Fruit fly (Drosophila melanogaster) whole organism, embryonic: Measurements from ENCODE around the gene srl.
A peak's percentile ranks its signal among the peaks of the same experiment; 100 is the strongest.

Experiments used
- Asciz ChIP-seq: fragments of 200-800 bp; sonication (Bioruptor generic); optimal IDR thresholded peaks from 2 replicates; lab custom pipeline; 2017; ENCODE audit warnings: missing biosample characterization, mild to moderate bottlenecking, missing genetic modification characterization, missing genetic modification reagents
- Atf-2 ChIP-seq: fragments of 200-800 bp; sonication (Bioruptor generic); optimal IDR thresholded peaks from 2 replicates; lab custom pipeline; 2016; ENCODE audit warnings: missing biosample characterization, missing genetic modification characterization
- Bgb ChIP-seq: fragments of 200-800 bp; sonication (Bioruptor generic); IDR thresholded peaks from 2 replicates; pipeline ENCODE4 v1.3.6; 2022; ENCODE audit warnings: missing biosample characterization, missing genetic modification characterization; ENCODE audit not compliant: partially characterized antibody
- BtbVII ChIP-seq: fragments of 200-800 bp; sonication (Bioruptor generic); optimal IDR thresholded peaks from 3 replicates; lab custom pipeline; 2017; ENCODE audit warnings: missing biosample characterization, mild to moderate bottlenecking, missing genetic modification characterization
- CG10147 ChIP-seq: fragments of 200-800 bp; sonication (Bioruptor generic); optimal IDR thresholded peaks from 2 replicates; lab custom pipeline; 2019; ENCODE audit warnings: missing biosample characterization, mild to moderate bottlenecking, missing genetic modification characterization, moderate library complexity
- CG15479 ChIP-seq: fragments of 200-800 bp; sonication (Bioruptor generic); optimal IDR thresholded peaks from 3 replicates; lab custom pipeline; 2019; ENCODE audit warnings: missing biosample characterization, mild to moderate bottlenecking, missing genetic modification characterization, moderate library complexity
- CG18599 ChIP-seq: fragments of 200-800 bp; sonication (Bioruptor generic); optimal IDR thresholded peaks from 3 replicates; lab custom pipeline; 2017; ENCODE audit warnings: missing biosample characterization, missing genetic modification characterization, mild to moderate bottlenecking, moderate library complexity, missing genetic modification reagents
- CG2202 ChIP-seq: fragments of 200-800 bp; sonication (Bioruptor generic); optimal IDR thresholded peaks from 2 replicates; lab custom pipeline; 2018; ENCODE audit warnings: missing biosample characterization, mild to moderate bottlenecking, missing genetic modification characterization
- CG31224 ChIP-seq: fragments of 200-800 bp; sonication (Bioruptor generic); IDR thresholded peaks from 2 replicates; pipeline ENCODE4 v1.3.6; 2022; ENCODE audit warnings: missing biosample characterization, missing genetic modification characterization
- CG31388 ChIP-seq: fragments of 200-800 bp; sonication (Bioruptor generic); optimal IDR thresholded peaks from 2 replicates; lab custom pipeline; 2016; ENCODE audit warnings: missing biosample characterization, missing genetic modification characterization
- CG33213 ChIP-seq: fragments of 200-800 bp; sonication (Bioruptor generic); optimal IDR thresholded peaks from 3 replicates; lab custom pipeline; 2016; ENCODE audit warnings: missing biosample characterization, missing genetic modification characterization
- CG34224 ChIP-seq: fragments of 200-800 bp; sonication (Bioruptor generic); IDR thresholded peaks from 3 replicates; pipeline ENCODE4 v1.3.6; 2022; ENCODE audit warnings: missing biosample characterization, missing genetic modification characterization; ENCODE audit not compliant: partially characterized antibody
- CG34376 ChIP-seq: fragments of 200-800 bp; sonication (Bioruptor generic); optimal IDR thresholded peaks from 2 replicates; lab custom pipeline; 2018; ENCODE audit warnings: missing biosample characterization, mild to moderate bottlenecking, missing genetic modification characterization
- CG4730 ChIP-seq: fragments of 200-800 bp; sonication (Bioruptor generic); IDR thresholded peaks from 2 replicates; pipeline ENCODE4 v1.3.6; 2022; ENCODE audit warnings: missing biosample characterization, missing genetic modification characterization
- CG6689 ChIP-seq: fragments of 200-800 bp; sonication (Bioruptor generic); IDR thresholded peaks from 2 replicates; pipeline ENCODE4 v1.3.6; 2022; ENCODE audit warnings: missing biosample characterization, missing genetic modification characterization
- CG7987 ChIP-seq: fragments of 200-800 bp; sonication (Bioruptor generic); optimal IDR thresholded peaks from 2 replicates; lab custom pipeline; 2018; ENCODE audit warnings: missing biosample characterization, mild to moderate bottlenecking, missing genetic modification characterization, moderate library complexity
- CG8478 ChIP-seq: fragments of >200 bp; optimal IDR thresholded peaks from 2 replicates; lab custom pipeline; 2018
- CG9215 ChIP-seq: fragments of 200-800 bp; sonication (Bioruptor generic); IDR thresholded peaks from 2 replicates; pipeline ENCODE4 v1.3.6; 2022; ENCODE audit warnings: missing biosample characterization, missing genetic modification characterization
- CG9932 ChIP-seq: fragments of 200-800 bp; sonication (Bioruptor generic); IDR thresholded peaks from 2 replicates; pipeline ENCODE4 v1.3.6; 2022; ENCODE audit warnings: missing biosample characterization, missing genetic modification characterization
- Ets97D ChIP-seq: fragments of 200-800 bp; sonication (Bioruptor generic); optimal IDR thresholded peaks from 3 replicates; lab custom pipeline; 2016; ENCODE audit warnings: missing biosample characterization, missing genetic modification characterization
- Fer1 ChIP-seq: fragments of 200-800 bp; sonication (Bioruptor generic); optimal IDR thresholded peaks from 2 replicates; lab custom pipeline; 2017; ENCODE audit warnings: missing biosample characterization, mild to moderate bottlenecking, missing genetic modification characterization
- Max ChIP-seq: fragments of 200-800 bp; sonication (Bioruptor generic); optimal IDR thresholded peaks from 2 replicates; lab custom pipeline; 2016; ENCODE audit warnings: missing biosample characterization, mild to moderate bottlenecking, missing genetic modification characterization
- Med ChIP-seq: fragments of 200-800 bp; sonication (Bioruptor generic); peaks from one replicate; lab custom pipeline; 2016; ENCODE audit warnings: missing biosample characterization, missing genetic modification characterization, mild to moderate bottlenecking, inconsistent platforms, moderate library complexity
- Meics ChIP-seq: fragments of 200-800 bp; sonication (Bioruptor generic); optimal IDR thresholded peaks from 2 replicates; lab custom pipeline; 2017; ENCODE audit warnings: missing biosample characterization, mild to moderate bottlenecking, missing genetic modification characterization
- NFAT ChIP-seq: fragments of 200-800 bp; sonication (Bioruptor generic); IDR thresholded peaks from 2 replicates; pipeline ENCODE4 v1.3.6; 2022; ENCODE audit warnings: missing biosample characterization, missing genetic modification characterization
- NK7.1 ChIP-seq: fragments of 200-800 bp; sonication (Bioruptor generic); optimal IDR thresholded peaks from 3 replicates; lab custom pipeline; 2016; ENCODE audit warnings: missing biosample characterization, missing genetic modification characterization
- Pdp1 ChIP-seq, 2 experiments: fragments of 200-800 bp; sonication (Bioruptor generic); optimal IDR thresholded peaks; 3 replicates each; lab custom pipeline; 2016; ENCODE audit warnings: missing biosample characterization in 2 of 2, missing genetic modification characterization in 2 of 2, mild to moderate bottlenecking in 1 of 2, moderate library complexity in 1 of 2
- Side ChIP-seq: fragments of 200-800 bp; sonication (Bioruptor generic); optimal IDR thresholded peaks from 2 replicates; lab custom pipeline; 2016; ENCODE audit warnings: missing biosample characterization, missing genetic modification characterization
- Sin3A ChIP-seq: fragments of >200 bp; optimal IDR thresholded peaks from 2 replicates; lab custom pipeline; 2018
- Taf1 ChIP-seq: fragments of 200-800 bp; sonication (Bioruptor generic); IDR thresholded peaks from 2 replicates; pipeline ENCODE4 v1.3.6; 2022; ENCODE audit warnings: missing biosample characterization, missing genetic modification characterization
- amos ChIP-seq: fragments of 200-800 bp; sonication (Bioruptor generic); IDR thresholded peaks from 2 replicates; pipeline ENCODE4 v1.3.6; 2022; ENCODE audit warnings: missing biosample characterization, missing genetic modification characterization; ENCODE audit not compliant: partially characterized antibody
- ato ChIP-seq: fragments of 200-800 bp; sonication (Bioruptor generic); IDR thresholded peaks from 2 replicates; pipeline ENCODE4 v1.3.6; 2022; ENCODE audit warnings: missing biosample characterization, missing genetic modification characterization; ENCODE audit not compliant: partially characterized antibody
- chinmo ChIP-seq: fragments of 200-800 bp; sonication (Bioruptor generic); IDR thresholded peaks from 4 replicates; pipeline ENCODE4 v1.3.6; 2022; ENCODE audit warnings: missing biosample characterization, missing genetic modification characterization; ENCODE audit not compliant: partially characterized antibody
- dm ChIP-seq: fragments of 200-800 bp; sonication (Bioruptor generic); optimal IDR thresholded peaks from 3 replicates; lab custom pipeline; 2016; ENCODE audit warnings: missing biosample characterization, missing genetic modification characterization
- exex ChIP-seq: fragments of 200-800 bp; sonication (Bioruptor generic); optimal IDR thresholded peaks from 4 replicates; lab custom pipeline; 2018; ENCODE audit warnings: missing biosample characterization, mild to moderate bottlenecking, missing genetic modification characterization, moderate library complexity
- fd64A ChIP-seq: fragments of 200-800 bp; sonication (Bioruptor generic); optimal IDR thresholded peaks from 3 replicates; lab custom pipeline; 2018; ENCODE audit warnings: missing biosample characterization, mild to moderate bottlenecking, missing genetic modification characterization
- gcm ChIP-seq: fragments of 200-800 bp; sonication (Bioruptor generic); optimal IDR thresholded peaks from 2 replicates; lab custom pipeline; 2019; ENCODE audit warnings: missing biosample characterization, mild to moderate bottlenecking, missing genetic modification characterization, moderate library complexity
- gcm2 ChIP-seq: fragments of 200-800 bp; sonication (Bioruptor generic); optimal IDR thresholded peaks from 2 replicates; lab custom pipeline; 2016; ENCODE audit warnings: missing biosample characterization, missing genetic modification characterization
- gt ChIP-seq: fragments of 200-800 bp; sonication (Bioruptor generic); IDR thresholded peaks from 2 replicates; pipeline ENCODE4 v1.3.6; 2022; ENCODE audit warnings: missing biosample characterization, missing genetic modification characterization
- hb ChIP-seq: fragments of 200-800 bp; sonication (Bioruptor generic); IDR thresholded peaks from 3 replicates; pipeline ENCODE4 v1.3.6; 2022; ENCODE audit warnings: missing biosample characterization, missing genetic modification characterization; ENCODE audit not compliant: partially characterized antibody
- mirr ChIP-seq: fragments of 200-800 bp; sonication (Bioruptor generic); optimal IDR thresholded peaks from 3 replicates; lab custom pipeline; 2018; ENCODE audit warnings: missing biosample characterization, mild to moderate bottlenecking, missing genetic modification characterization
- phol ChIP-seq: fragments of 200-800 bp; sonication (Bioruptor generic); optimal IDR thresholded peaks from 3 replicates; lab custom pipeline; 2018; ENCODE audit warnings: missing biosample characterization, mild to moderate bottlenecking, missing genetic modification characterization, moderate library complexity
- pzg ChIP-seq: fragments of 200-800 bp; sonication (Bioruptor generic); optimal IDR thresholded peaks from 3 replicates; lab custom pipeline; 2018; ENCODE audit warnings: missing biosample characterization, mild to moderate bottlenecking, missing genetic modification characterization, moderate library complexity
- sd ChIP-seq: fragments of 200-800 bp; sonication (Bioruptor generic); optimal IDR thresholded peaks from 3 replicates; lab custom pipeline; 2018; ENCODE audit warnings: missing biosample characterization, mild to moderate bottlenecking, missing genetic modification characterization, moderate library complexity
- sug ChIP-seq: fragments of 200-800 bp; optimal IDR thresholded peaks from 2 replicates; lab custom pipeline; 2019; ENCODE audit warnings: missing biosample characterization, mild to moderate bottlenecking, missing genetic modification characterization, moderate library complexity
- unpg ChIP-seq: fragments of 200-800 bp; sonication (Bioruptor generic); optimal IDR thresholded peaks from 3 replicates; lab custom pipeline; 2018; ENCODE audit warnings: missing biosample characterization, mild to moderate bottlenecking, missing genetic modification characterization, moderate library complexity
- usp ChIP-seq: fragments of >200 bp; optimal IDR thresholded peaks from 2 replicates; lab custom pipeline; 2017; ENCODE audit warnings: missing biosample characterization, missing genetic modification characterization

Gene srl

dm6 chr3R:4446455-4447224, 17.5 kb upstream of the srl start:
- TF ChIP-seq CG2202 (tag; lab: Kevin White, UChicago), result no peak
- no peak for TF ChIP-seq gcm2 (GFP tag; lab: Kevin White, UChicago)
- no peak for TF ChIP-seq Asciz (GFP tag; lab: Kevin White, UChicago)
- TF ChIP-seq NFAT (GFP tag; lab: Robert Waterston, UW), result no peak
- TF ChIP-seq gcm (GFP tag; lab: Kevin White, UChicago), result no peak
- TF ChIP-seq pzg (GFP tag; lab: Kevin White, UChicago), result no peak
- TF ChIP-seq Med (GFP tag; lab: Kevin White, UChicago), result peak; percentile 33
- no peak for TF ChIP-seq CG10147 (GFP tag; lab: Kevin White, UChicago)
- TF ChIP-seq CG31224 (GFP tag; lab: Robert Waterston, UW), result no peak
- TF ChIP-seq mirr (GFP tag; lab: Kevin White, UChicago), result peak; percentile 83
- TF ChIP-seq sd (tag; lab: Kevin White, UChicago), result peak; percentile 39
- TF ChIP-seq Meics, result no peak
- TF ChIP-seq dm, result no peak
- TF ChIP-seq sug (tag; lab: Kevin White, UChicago), result peak; percentile 43
- peak; percentile 83 for TF ChIP-seq exex (tag; lab: Kevin White, UChicago)
- no peak for TF ChIP-seq CG34224 (GFP tag; lab: Robert Waterston, UW)
- no peak for TF ChIP-seq ato (GFP tag; lab: Robert Waterston, UW)
- no peak for TF ChIP-seq Side (GFP tag; lab: Kevin White, UChicago)
- TF ChIP-seq CG34376 (GFP tag; lab: Kevin White, UChicago), result peak; percentile 2
- TF ChIP-seq CG9215 (GFP tag; lab: Robert Waterston, UW), result no peak
- TF ChIP-seq CG4730 (GFP tag; lab: Robert Waterston, UW), result no peak
- TF ChIP-seq Max (GFP tag; lab: Kevin White, UChicago), result no peak
- TF ChIP-seq CG18599 (GFP tag; lab: Kevin White, UChicago), result no peak
- peak; percentile 12 for TF ChIP-seq CG15479 (GFP tag; lab: Kevin White, UChicago)
- 0 out of 4 replicates have a peak, but pooled peaks have one; percentile 24 for TF ChIP-seq chinmo (GFP tag; lab: Robert Waterston, UW)
- no peak for TF ChIP-seq gt (GFP tag; lab: Robert Waterston, UW)
- TF ChIP-seq CG6689 (GFP tag; lab: Robert Waterston, UW), result no peak
- no peak for TF ChIP-seq Atf-2 (GFP tag; lab: Kevin White, UChicago)
- TF ChIP-seq Pdp1 (GFP tag; optimal IDR thresholded peaks at IDR 0.05; lab: Kevin White, UChicago), result peak in 1 of 2 experiments; percentile 39
- no peak for TF ChIP-seq Ets97D (GFP tag; lab: Kevin White, UChicago)
- no peak for TF ChIP-seq CG31388 (GFP tag; lab: Kevin White, UChicago)

dm6 chr3R:4445083-4445482, 15.9 kb upstream of the srl start:
- peak; percentile 44; the same call in 1 of the 2 replicates for TF ChIP-seq amos (GFP tag; lab: Robert Waterston, UW)
- TF ChIP-seq exex (tag; lab: Kevin White, UChicago), result peak; percentile 57
- no peak for TF ChIP-seq hb (GFP tag; lab: Robert Waterston, UW)
- peak; percentile 16 for TF ChIP-seq sug (tag; lab: Kevin White, UChicago)
- TF ChIP-seq BtbVII (GFP tag; lab: Kevin White, UChicago), result no peak
- no peak for TF ChIP-seq fd64A
- no peak for TF ChIP-seq Taf1 (GFP tag; lab: Robert Waterston, UW)
- no peak for TF ChIP-seq CG31388 (GFP tag; lab: Kevin White, UChicago)
- TF ChIP-seq CG33213 (GFP tag; lab: Kevin White, UChicago), result no peak
- peak; percentile 62; the same call in 1 of the 2 replicates for TF ChIP-seq Bgb (GFP tag; lab: Robert Waterston, UW)
- TF ChIP-seq CG7987 (GFP tag; lab: Kevin White, UChicago), result no peak
- no peak for TF ChIP-seq phol (tag; lab: Kevin White, UChicago)
- no peak for TF ChIP-seq Side (GFP tag; lab: Kevin White, UChicago)
- TF ChIP-seq NK7.1 (GFP tag; lab: Kevin White, UChicago), result no peak
- TF ChIP-seq Fer1 (GFP tag; lab: Kevin White, UChicago), result peak; percentile 31
- TF ChIP-seq Sin3A (lab: Kevin White, UChicago), result no peak
- peak; percentile 83 for TF ChIP-seq CG15479 (GFP tag; lab: Kevin White, UChicago)
- peak; percentile 68 for TF ChIP-seq mirr (GFP tag; lab: Kevin White, UChicago)
- TF ChIP-seq unpg (GFP tag; lab: Kevin White, UChicago), result no peak
- TF ChIP-seq usp (GFP tag; lab: Kevin White, UChicago), result no peak
- TF ChIP-seq CG8478 (lab: Kevin White, UChicago), result no peak
- no peak for TF ChIP-seq CG9932 (GFP tag; lab: Robert Waterston, UW)
